Worm (Caenorhabditis elegans) whole organism, young adult: Measurements from ENCODE around the gene Y54G2A.77.

Source experiments
- B0019.2 ChIP-seq: fragments of 200-800 bp; sonication (Bioruptor generic); conservative IDR thresholded peaks from 2 replicates; pipeline ENCODE4 v1.3.6; 2022; ENCODE audit warnings: missing genetic modification reagents, missing genetic modification characterization, missing compliant biosample characterization
- B0261.1 ChIP-seq: sonication (generic microtip); optimal IDR thresholded peaks from 2 replicates; lab custom pipeline; 2016; ENCODE audit warnings: mild to moderate bottlenecking, missing genetic modification characterization, moderate library complexity, missing compliant biosample characterization
- C06A6.2 ChIP-seq: fragments of 200-800 bp; sonication (Bioruptor generic); conservative IDR thresholded peaks from 2 replicates; pipeline ENCODE4 v1.3.6; 2022; ENCODE audit warnings: missing genetic modification characterization, missing compliant biosample characterization
- C17E4.6 ChIP-seq: fragments of 200-800 bp; sonication (Bioruptor generic); IDR thresholded peaks from 2 replicates; pipeline ENCODE4 v1.3.6; 2022; ENCODE audit warnings: missing genetic modification reagents, missing genetic modification characterization, missing compliant biosample characterization
- D2030.7 ChIP-seq: fragments of 200-800 bp; sonication (Bioruptor generic); IDR thresholded peaks from 2 replicates; pipeline ENCODE4 v1.3.6; 2022; ENCODE audit warnings: missing genetic modification reagents, missing genetic modification characterization, missing compliant biosample characterization
- F37B4.10 ChIP-seq: fragments of 200-800 bp; sonication (Bioruptor generic); IDR thresholded peaks from 2 replicates; pipeline ENCODE4 v1.3.6; 2022; ENCODE audit warnings: missing genetic modification characterization, missing compliant biosample characterization
- F39B2.1 ChIP-seq: fragments of 200-800 bp; sonication (Bioruptor generic); IDR thresholded peaks from 2 replicates; pipeline ENCODE4 v1.3.6; 2022; ENCODE audit warnings: missing genetic modification reagents, missing genetic modification characterization, missing compliant biosample characterization
- F49E8.2 ChIP-seq: sonication (generic microtip); optimal IDR thresholded peaks from 3 replicates; lab custom pipeline; 2017; ENCODE audit warnings: missing genetic modification characterization, mild to moderate bottlenecking, missing compliant biosample characterization, antibody characterized with exemption, moderate library complexity; ENCODE audit not compliant: insufficient read depth
- K11D2.4 ChIP-seq: fragments of 200-800 bp; sonication (Bioruptor generic); IDR thresholded peaks from 2 replicates; pipeline ENCODE4 v1.3.6; 2022; ENCODE audit warnings: missing genetic modification reagents, missing genetic modification characterization, missing compliant biosample characterization
- T07F8.4 ChIP-seq: sonication (generic microtip); optimal IDR thresholded peaks from 2 replicates; lab custom pipeline; 2016; ENCODE audit warnings: mild to moderate bottlenecking, missing genetic modification characterization, moderate library complexity, missing compliant biosample characterization
- Y53G8AR.9 ChIP-seq: fragments of 200-800 bp; sonication (Bioruptor generic); conservative IDR thresholded peaks from 2 replicates; pipeline ENCODE4 v1.3.6; 2022; ENCODE audit warnings: missing genetic modification reagents, missing genetic modification characterization, missing compliant biosample characterization
- Y67H2A.10 ChIP-seq: fragments of 200-800 bp; sonication (Bioruptor generic); conservative IDR thresholded peaks from 2 replicates; pipeline ENCODE4 v1.3.6; 2022; ENCODE audit warnings: missing genetic modification reagents, missing genetic modification characterization, missing compliant biosample characterization
- Y79H2A.3 ChIP-seq: fragments of 200-800 bp; sonication (Bioruptor generic); conservative IDR thresholded peaks from 2 replicates; pipeline ENCODE4 v1.3.6; 2022; ENCODE audit warnings: missing genetic modification reagents, missing genetic modification characterization, missing compliant biosample characterization
- ZK185.1 ChIP-seq: sonication (generic microtip); optimal IDR thresholded peaks from 2 replicates; lab custom pipeline; 2016; ENCODE audit warnings: mild to moderate bottlenecking, missing genetic modification characterization, missing compliant biosample characterization; ENCODE audit not compliant: poor library complexity, severe bottlenecking
- ama-1 ChIP-seq, 3 experiments: fragments of 150-350 bp in 1 of 3; sonication (generic microtip) in 2 of 3; optimal IDR thresholded peaks; 2 replicates each; lab custom pipeline; 2014 to 2018; ENCODE audit warnings: missing biosample characterization in 2 of 3, missing genetic modification characterization in 2 of 3, missing genetic modification reagents in 2 of 3
- attf-3 ChIP-seq: fragments of 200-800 bp; sonication (Bioruptor generic); conservative IDR thresholded peaks from 2 replicates; pipeline ENCODE4 v1.3.6; 2022; ENCODE audit warnings: missing genetic modification reagents, missing genetic modification characterization, missing compliant biosample characterization
- cebp-1 ChIP-seq, 2 experiments: fragments of 200-800 bp in 1 of 2; sonication (Bioruptor generic) in 1 of 2; sonication (generic microtip) in 1 of 2; IDR thresholded peaks in 1 of 2; optimal IDR thresholded peaks in 1 of 2; 2 replicates each; pipeline versions ENCODE4 v1.3.6 to Lab custom; 2017 to 2022; ENCODE audit warnings: missing compliant biosample characterization in 2 of 2, missing genetic modification characterization in 2 of 2, mild to moderate bottlenecking in 1 of 2, missing genetic modification reagents in 1 of 2, moderate library complexity in 1 of 2
- ceh-91 ChIP-seq: fragments of 200-800 bp; sonication (Bioruptor generic); IDR thresholded peaks from 2 replicates; pipeline ENCODE4 v1.3.6; 2022; ENCODE audit warnings: missing genetic modification reagents, missing genetic modification characterization, missing compliant biosample characterization
- die-1 ChIP-seq: sonication (generic microtip); optimal IDR thresholded peaks from 2 replicates; lab custom pipeline; 2016; ENCODE audit warnings: missing genotype, mild to moderate bottlenecking, missing genetic modification characterization, missing compliant biosample characterization
- dox-1 ChIP-seq: fragments of 200-800 bp; sonication (Bioruptor generic); IDR thresholded peaks from 2 replicates; pipeline ENCODE4 v1.3.6; 2022; ENCODE audit warnings: missing genetic modification reagents, missing genetic modification characterization, missing compliant biosample characterization
- dpff-1 ChIP-seq: sonication (generic microtip); optimal IDR thresholded peaks from 2 replicates; lab custom pipeline; 2017; ENCODE audit warnings: mild to moderate bottlenecking, missing genetic modification characterization, missing compliant biosample characterization
- efl-1 ChIP-seq: fragments of 150-350 bp; optimal IDR thresholded peaks from 2 replicates; lab custom pipeline; 2014; ENCODE audit warnings: missing biosample characterization, missing genetic modification reagents, missing genetic modification characterization
- fkh-3 ChIP-seq: sonication (generic microtip); optimal IDR thresholded peaks from 2 replicates; lab custom pipeline; 2016; ENCODE audit warnings: mild to moderate bottlenecking, missing genetic modification characterization, missing compliant biosample characterization
- hlh-12 ChIP-seq: sonication (generic microtip); optimal IDR thresholded peaks from 2 replicates; lab custom pipeline; 2016; ENCODE audit warnings: missing genetic modification characterization, missing compliant biosample characterization
- hlh-26 ChIP-seq: fragments of 200-800 bp; sonication (Bioruptor generic); conservative IDR thresholded peaks from 2 replicates; pipeline ENCODE4 v1.3.6; 2022; ENCODE audit warnings: missing genetic modification reagents, missing genetic modification characterization, missing compliant biosample characterization
- hmg-20 ChIP-seq: fragments of 200-800 bp; sonication (Bioruptor generic); IDR thresholded peaks from 2 replicates; pipeline ENCODE4 v1.3.6; 2022; ENCODE audit warnings: missing genetic modification reagents, missing genetic modification characterization, missing compliant biosample characterization
- lin-26 ChIP-seq: fragments of 200-800 bp; sonication (Bioruptor generic); IDR thresholded peaks from 2 replicates; pipeline ENCODE4 v1.3.6; 2022; ENCODE audit warnings: missing genetic modification reagents, missing genetic modification characterization, missing compliant biosample characterization
- lin-35 ChIP-seq, 3 experiments: fragments of 150-350 bp in 2 of 3; sonication (generic microtip) in 1 of 3; optimal IDR thresholded peaks; 2 replicates each; lab custom pipeline; 2014 to 2018; ENCODE audit warnings: missing biosample characterization in 3 of 3, missing genetic modification characterization in 3 of 3, missing genetic modification reagents in 3 of 3
- lin-54 ChIP-seq: fragments of 200-800 bp; sonication (Bioruptor generic); optimal IDR thresholded peaks from 2 replicates; lab custom pipeline; 2018; ENCODE audit warnings: mild to moderate bottlenecking, missing genetic modification characterization, missing compliant biosample characterization
- lsl-1 ChIP-seq: fragments of 200-800 bp; sonication (Bioruptor generic); optimal IDR thresholded peaks from 2 replicates; lab custom pipeline; 2018; ENCODE audit warnings: mild to moderate bottlenecking, missing genetic modification characterization, moderate library complexity, missing compliant biosample characterization
- lsy-27 ChIP-seq: sonication (generic microtip); optimal IDR thresholded peaks from 2 replicates; lab custom pipeline; 2017; ENCODE audit warnings: missing genetic modification characterization, mild to moderate bottlenecking, missing compliant biosample characterization, antibody characterized with exemption, missing genotype, borderline replicate concordance; ENCODE audit not compliant: insufficient read depth
- madf-10 ChIP-seq: sonication (generic microtip); optimal IDR thresholded peaks from 2 replicates; lab custom pipeline; 2016; ENCODE audit warnings: mild to moderate bottlenecking, missing genetic modification characterization, missing compliant biosample characterization
- madf-3 ChIP-seq: fragments of 200-800 bp; sonication (Bioruptor generic); IDR thresholded peaks from 2 replicates; pipeline ENCODE4 v1.3.6; 2022; ENCODE audit warnings: missing genetic modification reagents, missing genetic modification characterization, missing compliant biosample characterization
- madf-8 ChIP-seq: fragments of 200-800 bp; sonication (Bioruptor generic); conservative IDR thresholded peaks from 2 replicates; pipeline ENCODE4 v1.3.6; 2022; ENCODE audit warnings: missing genetic modification reagents, missing genetic modification characterization, missing compliant biosample characterization
- mcd-1 ChIP-seq: fragments of 200-800 bp; sonication (Bioruptor generic); IDR thresholded peaks from 2 replicates; pipeline ENCODE4 v1.3.6; 2022; ENCODE audit warnings: missing genetic modification reagents, missing genetic modification characterization, missing compliant biosample characterization
- nfya-1 ChIP-seq: sonication (generic microtip); optimal IDR thresholded peaks from 2 replicates; lab custom pipeline; 2017; ENCODE audit warnings: antibody characterized with exemption, missing compliant biosample characterization, missing genetic modification characterization, borderline replicate concordance; ENCODE audit not compliant: insufficient read depth
- nhr-80 ChIP-seq: sonication (generic microtip); optimal IDR thresholded peaks from 2 replicates; lab custom pipeline; 2016; ENCODE audit warnings: missing genetic modification characterization, missing compliant biosample characterization
- pbrm-1 ChIP-seq: fragments of 200-800 bp; sonication (Bioruptor generic); IDR thresholded peaks from 2 replicates; pipeline ENCODE4 v1.3.6; 2022; ENCODE audit warnings: missing genetic modification reagents, missing genetic modification characterization, missing compliant biosample characterization
- repo-1 ChIP-seq: sonication (generic microtip); optimal IDR thresholded peaks from 2 replicates; lab custom pipeline; 2017; ENCODE audit warnings: mild to moderate bottlenecking, missing genetic modification characterization, missing compliant biosample characterization
- rpc-1 ChIP-seq, 2 experiments: fragments of 150-350 bp in 1 of 2; sonication (generic microtip) in 1 of 2; optimal IDR thresholded peaks; 2 replicates each; lab custom pipeline; 2014 to 2018; ENCODE audit warnings: missing biosample characterization in 1 of 2, missing genetic modification characterization in 1 of 2, missing genetic modification reagents in 1 of 2, missing genotype in 1 of 2
- snpc-3.4 ChIP-seq: sonication (generic microtip); optimal IDR thresholded peaks from 2 replicates; lab custom pipeline; 2017; ENCODE audit warnings: missing genetic modification characterization, mild to moderate bottlenecking, missing compliant biosample characterization, antibody characterized with exemption, moderate library complexity, missing genotype, missing genetic modification reagents
- sptf-2 ChIP-seq: fragments of 200-800 bp; sonication (Bioruptor generic); optimal IDR thresholded peaks from 2 replicates; lab custom pipeline; 2018; ENCODE audit warnings: mild to moderate bottlenecking, missing genetic modification characterization, missing compliant biosample characterization
- unc-130 ChIP-seq: sonication (generic microtip); optimal IDR thresholded peaks from 2 replicates; lab custom pipeline; 2016; ENCODE audit warnings: missing genetic modification reagents, missing genetic modification characterization, missing compliant biosample characterization
- unc-62 ChIP-seq: fragments of 150-350 bp; optimal IDR thresholded peaks from 2 replicates; lab custom pipeline; 2014; ENCODE audit warnings: missing biosample characterization, missing genetic modification reagents, missing genetic modification characterization
- xnd-1 ChIP-seq: sonication (generic microtip); optimal IDR thresholded peaks from 2 replicates; lab custom pipeline; 2016; ENCODE audit warnings: missing genotype, missing genetic modification reagents, missing genetic modification characterization, missing compliant biosample characterization
- ztf-22 ChIP-seq: fragments of 200-800 bp; sonication (Bioruptor generic); optimal IDR thresholded peaks from 2 replicates; lab custom pipeline; 2018; ENCODE audit warnings: mild to moderate bottlenecking, missing genetic modification characterization, moderate library complexity, missing compliant biosample characterization
- ztf-3 ChIP-seq: fragments of 200-800 bp; sonication (Bioruptor generic); optimal IDR thresholded peaks from 2 replicates; lab custom pipeline; 2018; ENCODE audit warnings: mild to moderate bottlenecking, missing genetic modification characterization, missing compliant biosample characterization

Gene Y54G2A.77

DNA sequence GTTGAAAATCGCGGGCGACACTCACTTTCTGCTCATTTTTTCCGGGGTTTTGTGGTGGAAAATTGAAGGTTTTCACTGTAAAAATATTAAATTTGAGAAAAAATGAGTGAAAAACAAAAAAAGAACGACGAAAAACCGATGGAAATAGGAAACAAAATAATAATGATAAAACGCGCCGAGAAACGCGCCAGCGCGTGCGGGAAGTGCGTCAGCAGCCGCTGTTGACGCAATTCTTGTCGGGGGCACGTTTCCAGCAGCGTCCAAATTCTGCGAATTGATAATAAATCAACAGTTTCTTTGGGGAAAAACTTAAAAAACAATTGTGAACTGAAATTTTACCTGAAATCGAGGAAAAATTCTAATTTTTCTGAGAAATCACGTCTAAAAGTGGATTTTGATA lies 36.7 kb upstream of the Y54G2A.77 start, which contains the start of gene ubxn-2 (continued):
- TF ChIP-seq hlh-26 (GFP tag; lab: Robert Waterston, UW) (no peak), fkh-3 (tag; lab: Kevin White, UChicago) (no peak), madf-3 (GFP tag; lab: Robert Waterston, UW) (0 out of 2 replicates have a peak, but pooled peaks have one; percentile 60), xnd-1 (tag; lab: Kevin White, UChicago) (peak; percentile 34), hmg-20 (peak; percentile 61; the same call in 1 of the 2 replicates), B0019.2 (GFP tag; lab: Robert Waterston, UW) (no peak), dox-1 (peak; percentile 83), nhr-80 (tag; lab: Kevin White, UChicago) (peak; percentile 32), madf-8 (GFP tag; lab: Robert Waterston, UW) (no peak; the same call in 1 of the 2 replicates), B0261.1 (tag; lab: Kevin White, UChicago) (no peak), F49E8.2 (tag; lab: Kevin White, UChicago) (no peak), lin-26 (GFP tag; lab: Robert Waterston, UW) (no peak), Y79H2A.3 (GFP tag; lab: Robert Waterston, UW) (no peak), C17E4.6 (GFP tag; lab: Robert Waterston, UW) (no peak), lin-54 (GFP tag; lab: Kevin White, UChicago) (peak; percentile 79), F37B4.10 (GFP tag; lab: Robert Waterston, UW) (no peak), ztf-22 (GFP tag; lab: Kevin White, UChicago) (no peak), ceh-91 (GFP tag; lab: Robert Waterston, UW) (0 out of 2 replicates have a peak, but pooled peaks have one; percentile 19), unc-130 (GFP tag; lab: Kevin White, UChicago) (peak; percentile 19), repo-1 (tag; lab: Kevin White, UChicago) (peak; percentile 59), C06A6.2 (GFP tag; lab: Robert Waterston, UW) (no peak), D2030.7 (peak; percentile 64), madf-10 (tag; lab: Kevin White, UChicago) (no peak), F39B2.1 (GFP tag; lab: Robert Waterston, UW) (no peak), Y53G8AR.9 (GFP tag; lab: Robert Waterston, UW) (peak; percentile 91), Y67H2A.10 (GFP tag; lab: Robert Waterston, UW) (no peak), snpc-3.4 (tag; lab: Kevin White, UChicago) (no peak), nfya-1 (tag; lab: Kevin White, UChicago) (no peak), pbrm-1 (peak; percentile 76), lsl-1 (GFP tag; lab: Kevin White, UChicago) (peak; percentile 52), attf-3 (GFP tag; lab: Robert Waterston, UW) (peak; percentile 36), ztf-3 (GFP tag; lab: Kevin White, UChicago) (no peak), unc-62 (GFP tag; lab: Kevin White, UChicago) (no peak), efl-1 (GFP tag; lab: Kevin White, UChicago) (peak; percentile 31), lsy-27 (tag; lab: Kevin White, UChicago) (no peak), K11D2.4 (GFP tag; lab: Robert Waterston, UW) (peak; percentile 71), rpc-1 (optimal IDR thresholded peaks at IDR 0.05; lab: Kevin White, UChicago) (no peak), rpc-1 (tag; optimal IDR thresholded peaks at IDR 0.05; lab: Kevin White, UChicago) (no peak), lin-35 (GFP tag; optimal IDR thresholded peaks at IDR 0.05; lab: Kevin White, UChicago) (peak in 1 of 3 experiments; percentile 70), dpff-1 (no peak), ama-1 (optimal IDR thresholded peaks at IDR 0.05; lab: Kevin White, UChicago) (no peak), ama-1 (GFP tag; optimal IDR thresholded peaks at IDR 0.05; lab: Kevin White, UChicago) (no peak), hlh-12 (tag; lab: Kevin White, UChicago) (no peak), mcd-1 (GFP tag; lab: Robert Waterston, UW) (peak; percentile 89), ZK185.1 (tag; lab: Kevin White, UChicago) (no peak), cebp-1 (GFP tag; IDR thresholded peaks at IDR 0.05; lab: Robert Waterston, UW) (no peak), cebp-1 (tag; optimal IDR thresholded peaks at IDR 0.05; lab: Kevin White, UChicago) (peak; percentile 78), sptf-2 (no peak), T07F8.4 (tag; lab: Kevin White, UChicago) (no peak), die-1 (no peak)
